Fruit fly (Drosophila melanogaster) Kc167 (cell line): ENCODE data around the gene CG18649.

Experiments
- Myc ChIP-seq: fragments of >200 bp; optimal IDR thresholded peaks from 2 replicates; lab custom pipeline; 2017; ENCODE audit warnings: missing external identifiers
- Sin3A ChIP-seq: fragments of >200 bp; optimal IDR thresholded peaks from 2 replicates; lab custom pipeline; 2018; ENCODE audit warnings: missing external identifiers
- h ChIP-seq: fragments of >200 bp; optimal IDR thresholded peaks from 3 replicates; lab custom pipeline; 2018; ENCODE audit warnings: missing external identifiers
- insv ChIP-seq: fragments of >200 bp; optimal IDR thresholded peaks from 3 replicates; lab custom pipeline; 2018; ENCODE audit warnings: missing external identifiers
- psq ChIP-seq: fragments of >200 bp; optimal IDR thresholded peaks from 2 replicates; lab custom pipeline; 2017; ENCODE audit warnings: missing external identifiers
- ttk ChIP-seq: sonication (Bioruptor generic); optimal IDR thresholded peaks from 2 replicates; lab custom pipeline; 2017; ENCODE audit warnings: missing external identifiers

The CG18649 gene

DNA sequence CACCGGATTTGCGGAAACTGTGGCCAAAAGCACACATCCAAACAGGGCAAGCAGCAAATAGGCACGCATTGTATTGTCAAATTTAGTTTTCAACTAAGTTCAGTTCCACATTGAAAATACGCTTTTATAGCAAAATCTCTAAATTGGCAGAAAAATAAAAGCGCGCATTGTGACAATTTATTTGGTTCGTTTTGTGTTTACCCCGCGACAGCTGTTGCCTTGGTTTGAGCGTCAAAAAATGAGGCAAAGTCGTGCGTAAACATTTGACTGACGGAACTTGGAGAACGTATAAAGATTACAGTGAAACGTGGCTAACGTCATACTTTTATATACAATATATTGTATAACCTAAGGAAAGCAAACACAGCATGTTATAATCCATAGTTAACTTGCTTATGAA is at the start of gene CG18649:
Gene CG18649, minus strand, starts transcription at position 101 of the 400 bp plus-strand sequence.
- TF ChIP-seq ttk (lab: Kevin White, UChicago) (no peak), h (lab: Kevin White, UChicago) (no peak), psq (lab: Kevin White, UChicago) (no peak), Sin3A (lab: Kevin White, UChicago) (no peak), Myc (lab: Kevin White, UChicago) (no peak), insv (lab: Kevin White, UChicago) (no peak)

DNA sequence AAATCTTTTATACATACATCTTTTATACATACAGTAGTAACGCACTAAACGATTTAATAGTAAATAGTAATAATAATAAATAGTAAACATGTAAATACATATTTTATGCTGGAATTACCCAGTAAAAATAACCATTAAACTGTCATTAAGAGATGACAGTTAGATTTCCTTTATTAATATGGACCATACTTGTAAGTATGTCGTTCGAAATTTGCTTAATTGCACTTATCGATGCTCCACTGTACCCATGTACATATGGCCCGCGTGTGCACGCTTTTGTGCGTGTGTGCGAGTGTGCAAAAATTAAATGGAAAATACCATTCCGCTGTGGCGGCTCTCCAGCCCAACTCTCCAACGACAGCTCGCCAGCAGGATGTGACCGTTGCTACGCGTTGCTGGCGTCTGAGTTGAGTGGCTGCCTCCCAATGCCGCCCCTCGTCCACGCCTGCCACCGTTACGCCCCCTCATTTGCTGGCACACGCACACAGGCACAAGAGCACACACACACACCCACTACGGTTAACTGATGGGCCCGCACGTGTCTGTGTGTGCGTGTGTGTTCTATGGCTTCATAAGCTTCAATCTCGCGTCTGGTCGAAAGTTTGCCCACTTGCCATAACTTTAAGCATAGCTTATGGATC is 48.9 kb upstream of the CG18649 start:
- TF ChIP-seq ttk (lab: Kevin White, UChicago) (no peak), insv (lab: Kevin White, UChicago) (no peak), psq (lab: Kevin White, UChicago) (no peak), Sin3A (lab: Kevin White, UChicago) (no peak), Myc (lab: Kevin White, UChicago) (no peak), h (lab: Kevin White, UChicago) (no peak)

DNA sequence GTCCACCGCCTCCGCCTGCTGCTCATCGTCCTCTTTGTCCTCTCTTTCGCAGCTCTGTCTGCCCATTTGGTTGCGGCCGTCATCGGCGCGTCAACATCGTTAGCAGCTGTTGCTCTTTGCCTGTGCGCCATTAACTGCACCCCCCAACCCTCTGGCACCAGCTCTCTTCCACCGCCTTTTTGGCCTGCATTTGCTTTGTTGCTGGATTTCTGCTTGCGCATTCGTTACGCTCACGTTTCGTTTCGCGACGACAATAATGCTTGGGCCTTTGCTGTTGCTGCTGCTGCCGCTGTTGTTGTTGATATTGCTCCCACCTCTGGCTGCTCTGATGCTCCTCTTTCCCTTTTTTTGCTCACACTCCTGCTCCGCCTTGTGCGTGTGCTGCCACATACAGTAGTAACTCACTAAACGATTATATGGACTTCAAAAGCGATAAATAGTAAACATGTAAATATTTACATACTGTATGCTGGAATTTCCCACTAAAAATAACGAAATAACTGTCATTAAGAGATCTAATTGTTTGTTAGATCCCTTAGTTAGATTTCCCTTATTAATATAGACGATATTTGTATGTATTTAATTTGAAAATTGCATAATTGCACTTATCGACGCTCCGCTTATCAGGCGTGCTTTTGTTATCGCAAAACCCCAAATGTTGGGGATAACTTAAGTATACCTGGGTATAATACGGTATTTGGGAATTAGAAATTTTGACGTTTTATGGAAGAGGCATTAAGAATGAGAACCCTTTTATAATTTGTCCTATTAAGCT is 47.9 kb upstream of the CG18649 start:
- TF ChIP-seq Myc (lab: Kevin White, UChicago) (no peak), ttk (lab: Kevin White, UChicago) (no peak), Sin3A (lab: Kevin White, UChicago) (no peak), h (lab: Kevin White, UChicago) (no peak), psq (lab: Kevin White, UChicago) (no peak), insv (lab: Kevin White, UChicago) (no peak)

DNA sequence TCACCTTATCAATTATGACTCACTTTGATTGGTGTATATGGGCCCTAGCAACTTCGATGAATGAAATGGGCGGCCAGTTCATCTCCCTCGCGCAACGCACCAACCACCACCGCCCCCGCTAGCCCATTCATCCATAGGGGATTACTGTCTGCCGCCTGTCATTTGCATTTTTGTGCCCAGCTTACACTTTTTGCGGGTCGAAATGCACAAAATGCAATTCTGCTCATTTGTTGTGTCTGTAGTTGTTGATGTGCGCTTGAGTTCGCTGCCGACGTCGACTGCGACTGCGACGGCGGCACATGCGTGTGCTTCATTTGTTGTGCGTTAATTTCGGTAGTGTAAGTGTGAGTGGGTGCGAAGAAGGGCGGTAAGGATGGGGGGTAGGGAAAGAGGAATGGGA is 47.0 kb upstream of the CG18649 start:
- TF ChIP-seq insv (lab: Kevin White, UChicago), result no peak
- TF ChIP-seq psq (lab: Kevin White, UChicago), result no peak
- TF ChIP-seq h (lab: Kevin White, UChicago), result no peak
- TF ChIP-seq Myc (lab: Kevin White, UChicago), result no peak
- TF ChIP-seq ttk (lab: Kevin White, UChicago), result no peak
- TF ChIP-seq Sin3A (lab: Kevin White, UChicago), result no peak

DNA sequence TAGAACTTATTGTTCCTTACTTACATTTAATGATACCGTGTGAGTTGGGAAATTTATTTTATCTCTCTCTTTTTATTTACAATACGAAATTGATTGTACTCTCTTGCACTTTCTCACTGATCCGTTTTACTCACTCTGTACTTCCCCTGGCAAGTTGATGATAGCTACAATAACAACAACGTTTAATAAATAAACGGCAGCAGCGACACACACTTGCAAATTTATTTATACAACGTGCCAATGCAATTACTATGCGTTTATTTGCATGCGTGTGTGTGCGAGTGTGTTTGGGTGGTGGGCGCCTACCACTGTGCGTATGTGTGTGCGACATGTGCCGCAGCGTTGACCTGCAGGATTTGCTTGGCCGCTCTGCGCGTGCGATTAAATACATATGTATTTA is 45.6 kb upstream of the CG18649 start:
- TF ChIP-seq insv (lab: Kevin White, UChicago) (no peak), psq (lab: Kevin White, UChicago) (no peak), Sin3A (lab: Kevin White, UChicago) (no peak), ttk (lab: Kevin White, UChicago) (no peak), h (lab: Kevin White, UChicago) (no peak)

DNA sequence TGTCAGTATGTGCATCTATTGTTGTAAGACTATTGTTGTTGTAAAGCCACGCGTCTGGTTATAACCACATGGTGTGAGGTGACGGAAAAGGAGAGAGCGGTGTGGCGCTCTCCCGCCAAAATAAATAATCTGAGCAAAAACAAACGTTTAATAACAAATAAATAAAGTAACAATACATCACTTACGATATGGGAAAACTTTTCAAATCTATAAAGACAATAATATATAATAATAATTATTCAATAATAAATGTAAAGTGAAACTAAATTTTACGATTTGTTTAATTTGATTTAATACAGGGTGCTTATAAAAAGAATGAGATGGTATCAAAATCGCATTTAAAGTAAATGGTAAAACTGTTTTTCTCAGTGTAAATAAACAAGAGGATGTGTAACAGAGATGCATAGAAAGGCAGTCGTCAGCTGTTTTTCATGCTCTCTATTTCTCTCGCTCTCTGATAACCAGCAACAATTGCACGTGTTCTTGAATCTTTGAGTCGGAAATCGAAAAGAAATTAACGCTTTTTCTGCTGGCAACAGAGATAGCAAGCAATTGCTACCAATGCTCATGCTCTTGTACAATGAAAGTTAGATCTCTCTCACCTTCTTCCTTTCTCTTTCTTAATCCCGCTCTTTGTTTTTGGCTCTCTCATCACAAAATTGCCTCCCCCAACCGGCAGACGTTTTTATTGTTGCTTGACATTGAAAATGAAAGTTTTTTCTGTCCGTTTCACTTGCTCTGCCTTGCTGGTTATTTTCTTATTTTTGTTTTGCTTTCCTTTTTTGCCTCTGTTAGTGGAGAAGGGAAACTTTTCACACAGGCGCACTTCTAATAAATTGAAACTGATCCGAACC is 45.0 kb upstream of the CG18649 start:
- no peak for TF ChIP-seq psq (lab: Kevin White, UChicago)

DNA sequence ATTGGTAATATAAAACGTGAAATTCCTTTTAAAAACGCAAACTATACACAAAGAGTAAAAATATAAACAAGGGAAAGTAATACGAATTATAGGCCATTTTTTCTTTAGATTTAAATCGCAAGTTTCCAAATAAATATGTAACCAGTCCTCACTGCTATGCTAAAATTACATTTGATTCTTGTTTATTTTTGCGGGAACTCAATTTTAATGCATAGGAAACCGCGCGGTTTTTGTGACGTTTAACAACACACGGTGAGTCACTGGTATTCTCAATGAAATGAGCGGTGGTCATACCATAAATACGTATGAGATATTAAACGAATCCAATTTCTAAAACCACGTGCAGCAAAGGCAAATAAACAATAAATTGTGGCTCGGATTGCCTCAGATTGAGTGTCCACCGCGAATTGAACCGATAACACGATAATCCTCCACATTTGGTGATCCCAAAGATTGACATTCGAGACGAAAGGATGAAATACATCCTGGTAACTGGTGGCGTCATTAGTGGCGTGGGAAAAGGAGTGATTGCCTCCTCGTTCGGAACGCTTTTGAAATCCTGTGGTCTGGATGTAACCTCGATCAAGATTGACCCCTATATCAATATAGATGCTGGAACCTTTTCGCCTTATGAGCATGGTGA is 44.1 kb upstream of the CG18649 start, which contains the start of gene Ctps:
Gene Ctps, plus strand, starts transcription at position 37 of the 643 bp plus-strand sequence.
- TF ChIP-seq h (lab: Kevin White, UChicago) (no peak), ttk (lab: Kevin White, UChicago) (no peak), Myc (lab: Kevin White, UChicago) (no peak), insv (lab: Kevin White, UChicago) (no peak), psq (lab: Kevin White, UChicago) (no peak), Sin3A (lab: Kevin White, UChicago) (no peak)

DNA sequence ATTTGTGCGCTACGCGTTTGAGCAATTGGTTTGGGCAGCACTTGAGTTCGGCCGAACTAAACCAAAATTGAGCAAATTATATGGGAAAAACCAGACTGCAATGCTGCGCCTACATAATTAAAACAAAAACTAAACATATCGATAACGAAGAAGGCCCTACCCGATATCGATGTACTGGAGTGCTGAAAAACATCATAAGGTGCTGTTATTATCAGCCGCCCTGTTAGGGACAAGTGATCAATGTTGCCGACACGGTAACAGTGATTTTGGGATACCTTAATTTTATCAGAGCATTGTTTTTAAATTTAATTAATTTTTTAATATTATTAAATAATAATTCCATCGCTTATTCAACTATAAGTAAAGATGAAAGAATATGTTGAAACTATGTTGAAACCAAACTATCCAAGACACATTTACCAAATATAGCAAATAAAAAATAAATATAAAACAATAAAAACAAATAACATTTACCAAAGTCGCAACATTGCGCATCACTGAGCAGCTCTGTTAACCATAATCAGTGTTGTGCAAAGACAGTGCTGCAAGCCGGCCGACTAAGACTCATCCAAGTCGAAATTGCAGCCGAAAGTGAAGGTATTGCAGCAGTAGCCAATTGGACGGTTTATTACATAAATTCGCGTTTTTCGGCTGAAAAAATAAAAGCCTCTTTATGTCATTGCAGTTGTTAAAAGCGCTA is 40.8 kb upstream of the CG18649 start, which contains the start of the genes sstn, Plp and GlyRS:
Gene sstn, minus strand, starts transcription at position 131 of the 700 bp plus-strand sequence.
Gene Plp, minus strand, starts transcription at position 136 of the 700 bp plus-strand sequence.
Gene GlyRS, plus strand, starts transcription at position 554 of the 700 bp plus-strand sequence.
- TF ChIP-seq insv (lab: Kevin White, UChicago), result no peak

DNA sequence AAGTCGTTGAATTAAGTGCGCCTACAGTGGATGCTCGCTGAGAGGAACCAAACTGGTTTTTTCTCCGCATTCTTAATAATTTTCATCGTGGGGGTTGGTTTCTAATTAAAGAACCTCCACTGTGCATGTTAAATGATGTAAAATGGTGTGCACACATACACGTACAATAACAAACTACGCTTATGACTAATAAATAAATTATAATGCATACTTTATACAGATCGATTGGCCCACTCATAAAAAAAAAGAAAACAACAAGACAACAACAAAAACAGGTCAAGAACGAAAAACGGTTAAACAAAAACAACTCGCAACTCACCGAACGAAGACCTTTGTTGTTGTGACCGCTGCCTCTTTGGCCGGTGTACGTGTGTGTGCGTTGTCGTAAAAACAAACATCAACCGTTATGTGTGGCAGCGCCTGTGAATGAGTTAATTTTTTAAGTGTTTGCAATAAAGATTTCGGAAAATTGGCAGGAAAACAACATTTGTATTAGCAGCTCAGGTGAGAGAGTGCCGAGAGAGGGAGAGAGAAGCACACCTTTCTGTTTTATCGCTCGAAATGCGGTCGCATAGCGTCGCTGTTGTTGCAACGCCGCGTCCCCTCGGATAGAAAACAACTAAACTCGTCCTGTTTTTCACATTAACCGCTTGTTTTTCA is 40.1 kb upstream of the CG18649 start:
- TF ChIP-seq h (lab: Kevin White, UChicago) (no peak), psq (lab: Kevin White, UChicago) (no peak), Sin3A (lab: Kevin White, UChicago) (no peak), insv (lab: Kevin White, UChicago) (no peak), Myc (lab: Kevin White, UChicago) (no peak), ttk (lab: Kevin White, UChicago) (no peak)
